Worm (Caenorhabditis elegans): ENCODE measurements around the gene col-122.

The col-122 gene

DNA sequence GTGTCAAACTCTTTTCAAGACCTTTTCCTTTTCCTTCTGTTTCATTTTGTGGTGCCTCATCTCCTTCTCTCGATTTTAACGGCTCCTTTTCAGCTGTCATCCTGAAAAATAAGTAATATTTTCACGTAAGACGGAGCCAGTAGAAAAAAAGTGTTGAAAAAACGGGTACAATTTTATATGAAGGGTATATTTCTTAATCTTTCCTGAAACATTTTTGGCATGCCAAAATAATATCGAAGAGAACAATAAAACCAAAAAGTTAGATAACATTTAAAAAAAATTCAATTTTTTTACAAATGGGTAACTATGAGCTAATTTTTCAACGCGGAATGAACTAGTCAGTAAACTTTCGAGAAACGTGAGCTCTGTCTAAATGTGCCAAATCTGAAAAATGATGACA, 38.4 kb downstream of the col-122 start, which contains the start of gene aat-1:
Gene aat-1, minus strand, starts transcription at position 101 of the 400 bp plus-strand sequence.
- TF ChIP-seq athp-1 (tag; optimal IDR thresholded peaks at IDR 0.05) (no peak), cebp-1 (GFP tag; IDR thresholded peaks at IDR 0.05) (no peak), cebp-1 (tag; optimal IDR thresholded peaks at IDR 0.05) (no peak), ceh-91 (GFP tag; IDR thresholded peaks at IDR 0.05) (no peak), egl-18 (GFP tag; IDR thresholded peaks at IDR 0.05) (no peak), attf-5 (GFP tag; optimal IDR thresholded peaks at IDR 0.05) (no peak), lag-1 (GFP tag; IDR thresholded peaks at IDR 0.05) (no peak), ztf-18 (tag; optimal IDR thresholded peaks at IDR 0.05) (no peak), C17E4.6 (GFP tag; IDR thresholded peaks at IDR 0.05) (no peak), ztf-22 (GFP tag; optimal IDR thresholded peaks at IDR 0.05) (no peak), lsl-1 (GFP tag; optimal IDR thresholded peaks at IDR 0.05) (no peak), ceh-58 (GFP tag; IDR thresholded peaks at IDR 0.05) (no peak), B0336.3 (GFP tag; IDR thresholded peaks at IDR 0.05) (no peak), madf-3 (GFP tag; IDR thresholded peaks at IDR 0.05) (no peak), F49E8.2 (tag; optimal IDR thresholded peaks at IDR 0.05; ENCODE audit: insufficient read depth) (no peak)

DNA sequence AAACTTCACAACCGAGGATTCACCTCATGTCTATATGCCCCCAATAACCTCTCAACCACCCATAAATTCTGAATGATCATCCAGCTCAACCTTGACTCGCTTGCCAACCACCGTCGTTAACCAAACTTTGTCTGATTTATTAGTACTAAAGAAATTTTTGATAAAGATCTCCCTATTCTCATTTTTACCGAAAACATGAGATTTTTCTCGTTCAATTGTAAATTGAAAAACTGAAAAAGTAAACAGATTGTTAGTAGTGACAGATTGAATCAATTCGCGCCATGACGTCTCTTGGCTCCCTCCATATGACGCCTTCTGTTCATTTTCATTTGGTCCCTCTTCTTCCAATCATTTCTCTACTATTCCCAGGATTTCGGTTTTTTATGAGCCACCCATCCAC, 44.8 kb downstream of the col-122 start:
- TF ChIP-seq ekl-4 (GFP tag; IDR thresholded peaks at IDR 0.05) (no peak), snpc-3.4 (tag; optimal IDR thresholded peaks at IDR 0.05) (no peak), lin-26 (GFP tag; IDR thresholded peaks at IDR 0.05) (no peak), lin-54 (GFP tag; optimal IDR thresholded peaks at IDR 0.05) (no peak)

ce11 chrIV:9609095-9609494, 45.9 kb downstream of the col-122 start:
- TF ChIP-seq F10E7.11 (tag; optimal IDR thresholded peaks at IDR 0.05) (no peak), Y67H2A.10 (GFP tag; conservative IDR thresholded peaks at IDR 0.05) (no peak), cebp-2 (GFP tag; IDR thresholded peaks at IDR 0.05) (no peak), egl-44 (GFP tag; IDR thresholded peaks at IDR 0.05) (no peak), D2030.7 (GFP tag; IDR thresholded peaks at IDR 0.05) (no peak), rpc-1 (optimal IDR thresholded peaks at IDR 0.05) (no peak), rpc-1 (tag; optimal IDR thresholded peaks at IDR 0.05) (no peak), ceh-58 (GFP tag; IDR thresholded peaks at IDR 0.05) (no peak), ztf-22 (GFP tag; optimal IDR thresholded peaks at IDR 0.05) (no peak), ceh-100 (GFP tag; IDR thresholded peaks at IDR 0.05) (no peak), lin-54 (GFP tag; optimal IDR thresholded peaks at IDR 0.05) (no peak), K11D2.4 (GFP tag; IDR thresholded peaks at IDR 0.05) (no peak), lin-26 (GFP tag; IDR thresholded peaks at IDR 0.05) (no peak), hrde-1 (tag; optimal IDR thresholded peaks at IDR 0.05; ENCODE audit: borderline replicate concordance) (no peak), F33H1.4 (GFP tag; IDR thresholded peaks at IDR 0.05) (no peak), ztf-25 (GFP tag; IDR thresholded peaks at IDR 0.05) (no peak), attf-3 (GFP tag; conservative IDR thresholded peaks at IDR 0.05) (no peak)

- TF ChIP-seq F57A8.1 (GFP tag; optimal IDR thresholded peaks at IDR 0.05), result no peak
- no peak for TF ChIP-seq ceh-58 (GFP tag; IDR thresholded peaks at IDR 0.05)
- no peak for TF ChIP-seq Y95B8A.8 (GFP tag; IDR thresholded peaks at IDR 0.05)
These were observed 47.7 kb downstream of the col-122 start for ce11 chrIV:9610923-9611322.
